Fruit fly (Drosophila melanogaster): ENCODE data around the gene Rab3-GAP.

Rab3-GAP gene

dm6 chr2L:12013741-12014393 lies 49.1 kb downstream of the Rab3-GAP start:
- TF ChIP-seq fd96Ca (GFP tag; IDR thresholded peaks at IDR 0.05) (peak; percentile 67; the same call in 2 of the 3 replicates), Pif1A (GFP tag; optimal IDR thresholded peaks at IDR 0.05) (peak; percentile 38), CG17806 (tag; optimal IDR thresholded peaks at IDR 0.05) (peak; percentile 32), CG14655 (GFP tag; optimal IDR thresholded peaks at IDR 0.05) (no peak), Ets98B (GFP tag; IDR thresholded peaks at IDR 0.05) (no peak), CG34367 (tag; optimal IDR thresholded peaks at IDR 0.05) (peak; percentile 29), CG9948 (tag; optimal IDR thresholded peaks at IDR 0.05) (no peak), D1 (tag; optimal IDR thresholded peaks at IDR 0.05) (no peak), Snoo (tag; optimal IDR thresholded peaks at IDR 0.05) (peak; percentile 62), CG13204 (GFP tag; optimal IDR thresholded peaks at IDR 0.05) (peak; percentile 98), CG12605 (GFP tag; IDR thresholded peaks at IDR 0.05) (peak; percentile 42), CG8159 (tag; optimal IDR thresholded peaks at IDR 0.05) (peak; percentile 21), Pif1B (GFP tag; optimal IDR thresholded peaks at IDR 0.05) (peak; percentile 36), CG4496 (GFP tag; IDR thresholded peaks at IDR 0.05) (peak; percentile 68), CG10348 (GFP tag; IDR thresholded peaks at IDR 0.05) (no peak), gl (tag; optimal IDR thresholded peaks at IDR 0.05) (peak; percentile 85), CG32121 (GFP tag; IDR thresholded peaks at IDR 0.05) (no peak; the same call in 1 of the 2 replicates), EcR (GFP tag; optimal IDR thresholded peaks at IDR 0.05) (peak; percentile 100), CG15710 (tag; optimal IDR thresholded peaks at IDR 0.05) (peak; percentile 30), CG8301 (tag; optimal IDR thresholded peaks at IDR 0.05) (peak; percentile 33), rn (GFP tag; IDR thresholded peaks at IDR 0.05) (no peak)

DNA sequence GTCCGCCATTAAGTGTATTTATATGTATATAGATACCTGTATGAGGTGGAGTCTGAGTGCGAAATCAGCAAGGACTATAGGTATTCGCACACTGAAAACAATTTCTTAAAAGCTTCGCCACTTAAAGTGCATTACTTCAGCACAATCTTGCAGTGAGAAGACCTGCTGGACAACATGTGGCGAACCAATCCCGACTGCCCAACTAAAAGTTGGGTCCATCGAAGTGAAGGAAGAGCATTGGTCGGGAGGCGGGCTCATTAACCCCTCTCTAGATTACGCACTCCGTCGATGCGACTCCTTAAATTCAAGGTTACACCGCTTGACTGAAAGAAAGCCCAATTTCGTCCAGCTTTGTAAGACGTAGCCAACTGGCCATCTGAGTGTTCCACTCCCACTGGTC lies 49.7 kb downstream of the Rab3-GAP start:
- TF ChIP-seq EcR (GFP tag; optimal IDR thresholded peaks at IDR 0.05) (no peak), CG15710 (tag; optimal IDR thresholded peaks at IDR 0.05) (peak; percentile 37), Snoo (tag; optimal IDR thresholded peaks at IDR 0.05) (no peak), CG8159 (tag; optimal IDR thresholded peaks at IDR 0.05) (peak; percentile 57), CG34367 (tag; optimal IDR thresholded peaks at IDR 0.05) (peak; percentile 10), CG9948 (tag; optimal IDR thresholded peaks at IDR 0.05) (peak; percentile 31), Pif1A (GFP tag; optimal IDR thresholded peaks at IDR 0.05) (no peak), D1 (tag; optimal IDR thresholded peaks at IDR 0.05) (no peak), CG13204 (GFP tag; optimal IDR thresholded peaks at IDR 0.05) (no peak), Ets98B (GFP tag; IDR thresholded peaks at IDR 0.05) (no peak), CG4496 (GFP tag; IDR thresholded peaks at IDR 0.05) (no peak), CG17806 (tag; optimal IDR thresholded peaks at IDR 0.05) (peak; percentile 34), CG10348 (GFP tag; IDR thresholded peaks at IDR 0.05) (no peak), CG32121 (GFP tag; IDR thresholded peaks at IDR 0.05) (no peak), CG8301 (tag; optimal IDR thresholded peaks at IDR 0.05) (no peak), CG12605 (GFP tag; IDR thresholded peaks at IDR 0.05) (no peak), rn (GFP tag; IDR thresholded peaks at IDR 0.05) (no peak), CG14655 (GFP tag; optimal IDR thresholded peaks at IDR 0.05) (no peak), Pif1B (GFP tag; optimal IDR thresholded peaks at IDR 0.05) (peak; percentile 0), gl (tag; optimal IDR thresholded peaks at IDR 0.05) (no peak), fd96Ca (GFP tag; IDR thresholded peaks at IDR 0.05) (no peak)

dm6 chr2L:12011682-12012655 lies 51.0 kb downstream of the Rab3-GAP start:
- TF ChIP-seq CG14655 (GFP tag; optimal IDR thresholded peaks at IDR 0.05): peak; percentile 67
- peak; percentile 73 for TF ChIP-seq Pif1B (GFP tag; optimal IDR thresholded peaks at IDR 0.05)
- TF ChIP-seq CG10348 (GFP tag; IDR thresholded peaks at IDR 0.05): no peak
- peak; percentile 66 for TF ChIP-seq Snoo (tag; optimal IDR thresholded peaks at IDR 0.05)
- TF ChIP-seq Pif1A (GFP tag; optimal IDR thresholded peaks at IDR 0.05): no peak
- TF ChIP-seq CG32121 (GFP tag; IDR thresholded peaks at IDR 0.05): no peak
- peak; percentile 64 for TF ChIP-seq CG8159 (tag; optimal IDR thresholded peaks at IDR 0.05)
- no peak for TF ChIP-seq CG12605 (GFP tag; IDR thresholded peaks at IDR 0.05)
- no peak for TF ChIP-seq rn (GFP tag; IDR thresholded peaks at IDR 0.05)
- TF ChIP-seq CG4496 (GFP tag; IDR thresholded peaks at IDR 0.05): no peak
- peak; percentile 54 for TF ChIP-seq CG15710 (tag; optimal IDR thresholded peaks at IDR 0.05)
- peak; percentile 96 for TF ChIP-seq CG13204 (GFP tag; optimal IDR thresholded peaks at IDR 0.05)
- TF ChIP-seq CG8301 (tag; optimal IDR thresholded peaks at IDR 0.05): peak; percentile 58
- TF ChIP-seq CG17806 (tag; optimal IDR thresholded peaks at IDR 0.05): peak; percentile 51
- TF ChIP-seq CG9948 (tag; optimal IDR thresholded peaks at IDR 0.05): peak; percentile 35
- TF ChIP-seq gl (tag; optimal IDR thresholded peaks at IDR 0.05): peak; percentile 48
- TF ChIP-seq fd96Ca (GFP tag; IDR thresholded peaks at IDR 0.05): no peak
- TF ChIP-seq Ets98B (GFP tag; IDR thresholded peaks at IDR 0.05): no peak
- TF ChIP-seq D1 (tag; optimal IDR thresholded peaks at IDR 0.05): no peak
- TF ChIP-seq CG34367 (tag; optimal IDR thresholded peaks at IDR 0.05): peak; percentile 13
- TF ChIP-seq EcR (GFP tag; optimal IDR thresholded peaks at IDR 0.05): peak; percentile 100

DNA sequence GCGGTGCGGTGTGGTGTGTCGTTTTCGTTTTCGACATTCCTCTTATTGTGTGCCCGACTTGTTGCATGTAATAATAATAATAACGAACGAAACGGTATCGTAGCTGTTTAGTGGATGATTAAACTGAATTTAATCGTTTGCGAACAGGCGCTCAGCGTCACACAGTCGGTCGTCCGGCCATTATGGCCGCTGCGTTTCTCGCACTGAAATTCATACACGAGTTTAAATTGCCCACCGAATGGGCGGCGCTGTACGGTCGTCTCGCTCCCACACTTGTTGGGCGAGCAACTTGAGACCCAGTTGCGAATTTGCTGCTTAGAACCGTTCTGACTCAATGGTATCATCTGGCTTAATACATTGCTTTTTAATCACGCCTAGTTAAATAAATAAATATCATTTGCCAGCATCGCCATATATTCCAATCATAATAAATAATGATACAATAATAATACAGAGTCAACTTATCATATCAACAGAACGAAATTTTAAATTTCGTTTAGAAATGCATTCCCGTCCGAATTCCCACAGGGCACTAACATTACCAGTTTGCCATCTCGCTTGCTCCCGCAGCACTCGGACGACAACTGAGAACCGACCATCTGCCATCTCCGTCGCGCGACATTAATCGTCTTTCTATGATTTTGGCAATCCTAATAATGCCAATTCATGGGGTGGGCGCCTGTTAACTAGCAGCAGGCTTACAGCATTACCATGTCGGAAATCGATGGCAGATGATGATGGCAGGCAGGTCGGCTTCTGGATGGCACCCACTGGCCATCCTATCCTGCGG lies 51.9 kb downstream of the Rab3-GAP start:
- TF ChIP-seq rn (GFP tag; IDR thresholded peaks at IDR 0.05) (no peak), CG14655 (GFP tag; optimal IDR thresholded peaks at IDR 0.05) (peak; percentile 92), Ets98B (GFP tag; IDR thresholded peaks at IDR 0.05) (no peak), CG15710 (tag; optimal IDR thresholded peaks at IDR 0.05) (peak; percentile 93), gl (tag; optimal IDR thresholded peaks at IDR 0.05) (peak; percentile 82), Pif1B (GFP tag; optimal IDR thresholded peaks at IDR 0.05) (peak; percentile 81), CG13204 (GFP tag; optimal IDR thresholded peaks at IDR 0.05) (peak; percentile 71), CG34367 (tag; optimal IDR thresholded peaks at IDR 0.05) (peak; percentile 90), Snoo (tag; optimal IDR thresholded peaks at IDR 0.05) (peak; percentile 93), fd96Ca (GFP tag; IDR thresholded peaks at IDR 0.05) (no peak), CG12605 (GFP tag; IDR thresholded peaks at IDR 0.05) (no peak), CG17806 (tag; optimal IDR thresholded peaks at IDR 0.05) (peak; percentile 90), CG9948 (tag; optimal IDR thresholded peaks at IDR 0.05) (peak; percentile 92), CG32121 (GFP tag; IDR thresholded peaks at IDR 0.05) (no peak), D1 (tag; optimal IDR thresholded peaks at IDR 0.05) (no peak), Pif1A (GFP tag; optimal IDR thresholded peaks at IDR 0.05) (peak; percentile 90), CG10348 (GFP tag; IDR thresholded peaks at IDR 0.05) (no peak), CG4496 (GFP tag; IDR thresholded peaks at IDR 0.05) (no peak), CG8301 (tag; optimal IDR thresholded peaks at IDR 0.05) (peak; percentile 93), CG8159 (tag; optimal IDR thresholded peaks at IDR 0.05) (peak; percentile 96), EcR (GFP tag; optimal IDR thresholded peaks at IDR 0.05) (no peak)
